Fruit fly (Drosophila melanogaster) whole organism, pupa: ENCODE results near the gene Cyp28d1.

Experiments
- CG10348 ChIP-seq: fragments of 200-800 bp; sonication (Bioruptor generic); IDR thresholded peaks from 2 replicates; pipeline ENCODE4 v1.3.6; 2022; ENCODE audit warnings: missing biosample characterization, missing genetic modification characterization
- CG12605 ChIP-seq: fragments of 200-800 bp; sonication (Bioruptor generic); IDR thresholded peaks from 2 replicates; pipeline ENCODE4 v1.3.6; 2022; ENCODE audit warnings: missing biosample characterization, missing genetic modification characterization
- CG13204 ChIP-seq: fragments of 200-800 bp; sonication (Bioruptor generic); optimal IDR thresholded peaks from 2 replicates; lab custom pipeline; 2018; ENCODE audit warnings: missing biosample characterization, mild to moderate bottlenecking, missing genetic modification characterization, moderate library complexity
- CG14655 ChIP-seq: fragments of 200-800 bp; sonication (Bioruptor generic); optimal IDR thresholded peaks from 3 replicates; lab custom pipeline; 2017; ENCODE audit warnings: mild to moderate bottlenecking, missing biosample characterization, missing genetic modification reagents, missing genetic modification characterization
- CG15710 ChIP-seq: fragments of 200-800 bp; sonication (Bioruptor generic); optimal IDR thresholded peaks from 2 replicates; lab custom pipeline; 2018; ENCODE audit warnings: missing biosample characterization, mild to moderate bottlenecking, missing genetic modification characterization, moderate library complexity
- CG17806 ChIP-seq: fragments of 200-800 bp; sonication (Bioruptor generic); optimal IDR thresholded peaks from 2 replicates; lab custom pipeline; 2018; ENCODE audit warnings: missing biosample characterization, mild to moderate bottlenecking, missing genetic modification characterization, moderate library complexity
- CG32121 ChIP-seq: fragments of 200-800 bp; sonication (Bioruptor generic); IDR thresholded peaks from 2 replicates; pipeline ENCODE4 v1.3.6; 2022; ENCODE audit warnings: missing biosample characterization, missing genetic modification characterization
- CG34367 ChIP-seq: fragments of 200-800 bp; sonication (Bioruptor generic); optimal IDR thresholded peaks from 2 replicates; lab custom pipeline; 2018; ENCODE audit warnings: missing biosample characterization, mild to moderate bottlenecking, missing genetic modification characterization
- CG4496 ChIP-seq: fragments of 200-800 bp; sonication (Bioruptor generic); IDR thresholded peaks from 3 replicates; pipeline ENCODE4 v1.3.6; 2022; ENCODE audit warnings: missing biosample characterization, missing genetic modification characterization
- CG8159 ChIP-seq: fragments of 200-800 bp; sonication (Bioruptor generic); optimal IDR thresholded peaks from 3 replicates; lab custom pipeline; 2018; ENCODE audit warnings: missing biosample characterization, mild to moderate bottlenecking, missing genetic modification characterization, moderate library complexity
- CG8301 ChIP-seq: fragments of 200-800 bp; sonication (Bioruptor generic); optimal IDR thresholded peaks from 2 replicates; lab custom pipeline; 2018; ENCODE audit warnings: missing biosample characterization, mild to moderate bottlenecking, missing genetic modification characterization
- CG9948 ChIP-seq: fragments of 200-800 bp; sonication (Bioruptor generic); optimal IDR thresholded peaks from 2 replicates; lab custom pipeline; 2018; ENCODE audit warnings: missing biosample characterization, mild to moderate bottlenecking, missing genetic modification characterization, moderate library complexity
- D1 ChIP-seq: fragments of 200-800 bp; sonication (Bioruptor generic); optimal IDR thresholded peaks from 2 replicates; lab custom pipeline; 2018; ENCODE audit warnings: missing biosample characterization, mild to moderate bottlenecking, missing genetic modification characterization, moderate library complexity
- EcR ChIP-seq: fragments of 200-800 bp; sonication (Bioruptor generic); optimal IDR thresholded peaks from 3 replicates; lab custom pipeline; 2019; ENCODE audit warnings: missing biosample characterization, missing genetic modification characterization, mild to moderate bottlenecking, moderate library complexity, missing genetic modification reagents
- Ets98B ChIP-seq: fragments of 200-800 bp; sonication (Bioruptor generic); IDR thresholded peaks from 2 replicates; pipeline ENCODE4 v1.3.6; 2022; ENCODE audit warnings: missing biosample characterization, missing genetic modification characterization
- Pif1A ChIP-seq: fragments of 200-800 bp; sonication (Bioruptor generic); optimal IDR thresholded peaks from 3 replicates; lab custom pipeline; 2016; ENCODE audit warnings: missing biosample characterization, missing genetic modification characterization
- Pif1B ChIP-seq: fragments of 200-800 bp; sonication (Bioruptor generic); optimal IDR thresholded peaks from 3 replicates; lab custom pipeline; 2016; ENCODE audit warnings: missing biosample characterization, missing genetic modification characterization
- Snoo ChIP-seq: fragments of 200-800 bp; sonication (Bioruptor generic); optimal IDR thresholded peaks from 3 replicates; lab custom pipeline; 2017; ENCODE audit warnings: missing biosample characterization, mild to moderate bottlenecking, missing genetic modification characterization, inconsistent platforms
- fd96Ca ChIP-seq: fragments of 200-800 bp; sonication (Bioruptor generic); IDR thresholded peaks from 3 replicates; pipeline ENCODE4 v1.3.6; 2022; ENCODE audit warnings: missing biosample characterization, missing genetic modification characterization
- gl ChIP-seq: fragments of 200-800 bp; sonication (Bioruptor generic); optimal IDR thresholded peaks from 2 replicates; lab custom pipeline; 2018; ENCODE audit warnings: missing biosample characterization, mild to moderate bottlenecking, missing genetic modification characterization
- rn ChIP-seq: fragments of 200-800 bp; sonication (Bioruptor generic); IDR thresholded peaks from 2 replicates; pipeline ENCODE4 v1.3.6; 2022; ENCODE audit warnings: missing biosample characterization, missing genetic modification characterization

The Cyp28d1 gene

dm6 chr2L:5247812-5248211 lies 37.6 kb downstream of the Cyp28d1 start:
- TF ChIP-seq Pif1B (GFP tag; lab: Kevin White, UChicago) (no peak), CG12605 (GFP tag; lab: Robert Waterston, UW) (no peak), CG34367 (tag; lab: Kevin White, UChicago) (no peak), CG15710 (tag; lab: Kevin White, UChicago) (no peak), D1 (tag; lab: Kevin White, UChicago) (no peak), rn (GFP tag; lab: Robert Waterston, UW) (no peak), CG9948 (tag; lab: Kevin White, UChicago) (no peak), Ets98B (GFP tag; lab: Robert Waterston, UW) (no peak), CG10348 (GFP tag; lab: Robert Waterston, UW) (no peak), Pif1A (GFP tag; lab: Kevin White, UChicago) (no peak), Snoo (tag; lab: Kevin White, UChicago) (no peak)

- TF ChIP-seq CG8301: no peak
- no peak for TF ChIP-seq CG14655 (GFP tag; lab: Kevin White, UChicago)
- no peak for TF ChIP-seq CG12605 (GFP tag; lab: Robert Waterston, UW)
- no peak for TF ChIP-seq Ets98B (GFP tag; lab: Robert Waterston, UW)
- TF ChIP-seq, all 21 proteins: peak for 0
Measured at dm6 chr2L:5248582-5248981, 38.3 kb downstream of the Cyp28d1 start.

dm6 chr2L:5249766-5250165 lies 39.5 kb downstream of the Cyp28d1 start:
- no peak for TF ChIP-seq CG12605 (GFP tag; lab: Robert Waterston, UW)
- TF ChIP-seq EcR (GFP tag; lab: Kevin White, UChicago): peak; percentile 52
- peak; percentile 61 for TF ChIP-seq CG14655 (GFP tag; lab: Kevin White, UChicago)
- TF ChIP-seq CG8159 (tag; lab: Kevin White, UChicago): peak; percentile 51
- peak; percentile 59 for TF ChIP-seq Snoo (tag; lab: Kevin White, UChicago)
- no peak for TF ChIP-seq D1 (tag; lab: Kevin White, UChicago)
- TF ChIP-seq CG13204 (GFP tag; lab: Kevin White, UChicago): peak; percentile 37
- TF ChIP-seq Pif1A (GFP tag; lab: Kevin White, UChicago): peak; percentile 68
- TF ChIP-seq Pif1B (GFP tag; lab: Kevin White, UChicago): peak; percentile 40
- TF ChIP-seq CG8301: peak; percentile 48
- TF ChIP-seq CG4496 (GFP tag; lab: Robert Waterston, UW): peak; percentile 79
- peak; percentile 20 for TF ChIP-seq gl (tag; lab: Kevin White, UChicago)
- peak; percentile 16 for TF ChIP-seq CG9948 (tag; lab: Kevin White, UChicago)
- no peak for TF ChIP-seq CG10348 (GFP tag; lab: Robert Waterston, UW)
- peak; percentile 10 for TF ChIP-seq CG34367 (tag; lab: Kevin White, UChicago)
- TF ChIP-seq rn (GFP tag; lab: Robert Waterston, UW): 0 out of 2 replicates have a peak, but pooled peaks have one; percentile 16
- peak; percentile 46 for TF ChIP-seq CG17806 (tag; lab: Kevin White, UChicago)
- TF ChIP-seq fd96Ca: peak; percentile 67; the same call in 1 of the 3 replicates
- TF ChIP-seq Ets98B (GFP tag; lab: Robert Waterston, UW): peak; percentile 47; the same call in 1 of the 2 replicates
- TF ChIP-seq CG32121 (GFP tag; lab: Robert Waterston, UW): no peak
- TF ChIP-seq CG15710 (tag; lab: Kevin White, UChicago): peak; percentile 56

- TF ChIP-seq CG10348 (GFP tag; lab: Robert Waterston, UW) (no peak), Pif1B (GFP tag; lab: Kevin White, UChicago) (peak; percentile 7), CG4496 (GFP tag; lab: Robert Waterston, UW) (no peak)
- TF ChIP-seq, all 21 proteins: peak for 1
Measured at dm6 chr2L:5251150-5251549, 40.9 kb downstream of the Cyp28d1 start.

- TF ChIP-seq CG9948 (tag; lab: Kevin White, UChicago) (peak; percentile 16), Ets98B (GFP tag; lab: Robert Waterston, UW) (no peak), D1 (tag; lab: Kevin White, UChicago) (no peak), CG8301 (no peak), EcR (GFP tag; lab: Kevin White, UChicago) (no peak), CG14655 (GFP tag; lab: Kevin White, UChicago) (no peak), CG10348 (GFP tag; lab: Robert Waterston, UW) (no peak), CG8159 (tag; lab: Kevin White, UChicago) (peak; percentile 23), CG17806 (tag; lab: Kevin White, UChicago) (peak; percentile 21)
Measured at dm6 chr2L:5251725-5252124, 41.5 kb downstream of the Cyp28d1 start.

dm6 chr2L:5252399-5253030 lies 42.3 kb downstream of the Cyp28d1 start:
- TF ChIP-seq rn (GFP tag; lab: Robert Waterston, UW) (no peak), CG13204 (GFP tag; lab: Kevin White, UChicago) (peak; percentile 51), fd96Ca (0 out of 3 replicates have a peak, but pooled peaks have one; percentile 5), gl (tag; lab: Kevin White, UChicago) (no peak), CG9948 (tag; lab: Kevin White, UChicago) (peak; percentile 69), CG34367 (tag; lab: Kevin White, UChicago) (peak; percentile 59), CG8159 (tag; lab: Kevin White, UChicago) (peak; percentile 71), CG17806 (tag; lab: Kevin White, UChicago) (peak; percentile 70), Snoo (tag; lab: Kevin White, UChicago) (peak; percentile 53), CG8301 (peak; percentile 33), CG32121 (GFP tag; lab: Robert Waterston, UW) (no peak), D1 (tag; lab: Kevin White, UChicago) (no peak), Pif1B (GFP tag; lab: Kevin White, UChicago) (peak; percentile 57), CG14655 (GFP tag; lab: Kevin White, UChicago) (peak; percentile 62), CG12605 (GFP tag; lab: Robert Waterston, UW) (no peak), Ets98B (GFP tag; lab: Robert Waterston, UW) (no peak), CG4496 (GFP tag; lab: Robert Waterston, UW) (no peak; the same call in 2 of the 3 replicates), Pif1A (GFP tag; lab: Kevin White, UChicago) (peak; percentile 58), EcR (GFP tag; lab: Kevin White, UChicago) (peak; percentile 7), CG10348 (GFP tag; lab: Robert Waterston, UW) (no peak), CG15710 (tag; lab: Kevin White, UChicago) (peak; percentile 70)
